Worm (Caenorhabditis elegans): ENCODE results near the gene pqn-35.

Gene pqn-35

ce11 chrII:4674188-4674587 is 61.4 kb downstream of the pqn-35 start:
- no peak for TF ChIP-seq unc-62 (GFP tag; optimal IDR thresholded peaks at IDR 0.05)

- TF ChIP-seq unc-62 (GFP tag; optimal IDR thresholded peaks at IDR 0.05), result no peak
These were observed 62.7 kb downstream of the pqn-35 start, which contains the start of gene T05A7.3 for ce11 chrII:4675481-4675880. Gene T05A7.3, plus strand, starts transcription at chrII:4675781.
